Worm (Caenorhabditis elegans): ENCODE results near the gene rab-21.

- TF ChIP-seq nhr-77 (tag; optimal IDR thresholded peaks at IDR 0.05) (no peak), lsy-2 (tag; optimal IDR thresholded peaks at IDR 0.05) (no peak), mdl-1 (tag; optimal IDR thresholded peaks at IDR 0.05) (no peak), mef-2 (tag; optimal IDR thresholded peaks at IDR 0.05) (no peak), sox-4 (tag; optimal IDR thresholded peaks at IDR 0.05) (no peak), fos-1 (tag; optimal IDR thresholded peaks at IDR 0.05) (no peak)
Observed at ce11 chrII:8755270-8755669, 40.5 kb upstream of the rab-21 start, which contains the start of gene K08F8.7.

All from whole organism, L1 larva.